Worm (Caenorhabditis elegans): ENCODE measurements around the gene F53C3.3.

The F53C3.3 gene

DNA sequence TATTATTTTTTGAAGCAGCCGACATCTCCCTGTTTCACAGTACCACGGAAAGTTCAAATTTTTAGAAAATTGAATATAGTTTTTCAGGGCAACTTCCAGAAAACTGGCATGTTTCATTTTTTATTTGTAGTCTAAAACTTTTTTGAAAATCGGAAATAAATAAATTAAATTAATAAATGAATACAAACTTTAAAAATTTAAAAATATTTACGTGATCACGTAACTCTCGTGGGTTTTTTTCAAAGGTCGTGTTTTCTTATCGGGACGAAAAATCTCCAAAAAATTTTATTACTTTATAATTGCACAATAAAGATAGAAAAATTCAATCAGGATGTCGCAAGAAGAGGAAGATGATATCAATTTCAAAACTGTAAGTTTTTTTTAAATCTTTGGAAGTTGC, 9.1 kb downstream of the F53C3.3 start, which contains the start of gene F53C3.1:
Gene F53C3.1 (plus strand): TSS at position 301 of the 400 bp plus-strand sequence.
- no peak for TF ChIP-seq F57C9.4 (tag; optimal IDR thresholded peaks at IDR 0.05)
- no peak for TF ChIP-seq attf-5 (GFP tag; optimal IDR thresholded peaks at IDR 0.05)
- no peak for TF ChIP-seq ets-4 (GFP tag; optimal IDR thresholded peaks at IDR 0.05)
- TF ChIP-seq tbx-9 (tag; optimal IDR thresholded peaks at IDR 0.05; ENCODE audit: borderline replicate concordance), result no peak
- no peak for TF ChIP-seq T26A5.8 (tag; optimal IDR thresholded peaks at IDR 0.05)
- TF ChIP-seq ztf-18 (tag; optimal IDR thresholded peaks at IDR 0.05), result no peak
- TF ChIP-seq Y53F4B.3 (GFP tag; IDR thresholded peaks at IDR 0.05), result no peak
- TF ChIP-seq gei-17 (GFP tag; optimal IDR thresholded peaks at IDR 0.05), result no peak
- TF ChIP-seq D2030.7 (GFP tag; IDR thresholded peaks at IDR 0.05), result no peak
- TF ChIP-seq egl-44 (GFP tag; IDR thresholded peaks at IDR 0.05), result no peak
- no peak for TF ChIP-seq mel-28 (tag; optimal IDR thresholded peaks at IDR 0.05; ENCODE audit: borderline replicate concordance)

DNA sequence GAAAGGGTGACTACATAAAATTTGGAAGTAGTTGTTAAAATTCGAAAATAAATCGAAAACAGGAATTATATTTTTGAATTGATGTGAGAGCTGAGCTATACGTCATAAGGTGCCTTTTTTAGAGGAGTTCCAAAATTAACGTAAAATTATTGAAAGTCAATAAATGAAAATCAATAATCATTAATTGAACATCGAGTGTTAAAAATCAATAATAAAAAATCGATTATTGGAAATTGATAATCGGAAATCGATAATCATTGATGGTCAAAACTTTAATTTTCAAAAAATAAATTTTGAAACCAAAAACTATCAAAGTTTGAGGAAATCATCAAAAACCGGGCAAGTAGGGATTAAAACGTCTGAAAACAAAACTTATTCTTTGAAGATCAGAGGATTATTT, 11.0 kb downstream of the F53C3.3 start:
- TF ChIP-seq attf-5 (GFP tag; optimal IDR thresholded peaks at IDR 0.05) (no peak), B0261.1 (tag; optimal IDR thresholded peaks at IDR 0.05) (no peak), Y67H2A.10 (GFP tag; conservative IDR thresholded peaks at IDR 0.05) (no peak), lin-40 (tag; optimal IDR thresholded peaks at IDR 0.05) (no peak), nhr-90 (tag; optimal IDR thresholded peaks at IDR 0.05) (no peak), ceh-91 (GFP tag; IDR thresholded peaks at IDR 0.05) (no peak), sdz-38 (tag; optimal IDR thresholded peaks at IDR 0.05) (no peak), B0336.3 (GFP tag; IDR thresholded peaks at IDR 0.05) (no peak), sptf-2 (GFP tag; optimal IDR thresholded peaks at IDR 0.05) (no peak), unc-62 (GFP tag; optimal IDR thresholded peaks at IDR 0.05) (no peak), attf-3 (GFP tag; conservative IDR thresholded peaks at IDR 0.05) (no peak), B0035.1 (tag; optimal IDR thresholded peaks at IDR 0.05) (no peak), atf-7 (tag; optimal IDR thresholded peaks at IDR 0.05) (no peak)

DNA sequence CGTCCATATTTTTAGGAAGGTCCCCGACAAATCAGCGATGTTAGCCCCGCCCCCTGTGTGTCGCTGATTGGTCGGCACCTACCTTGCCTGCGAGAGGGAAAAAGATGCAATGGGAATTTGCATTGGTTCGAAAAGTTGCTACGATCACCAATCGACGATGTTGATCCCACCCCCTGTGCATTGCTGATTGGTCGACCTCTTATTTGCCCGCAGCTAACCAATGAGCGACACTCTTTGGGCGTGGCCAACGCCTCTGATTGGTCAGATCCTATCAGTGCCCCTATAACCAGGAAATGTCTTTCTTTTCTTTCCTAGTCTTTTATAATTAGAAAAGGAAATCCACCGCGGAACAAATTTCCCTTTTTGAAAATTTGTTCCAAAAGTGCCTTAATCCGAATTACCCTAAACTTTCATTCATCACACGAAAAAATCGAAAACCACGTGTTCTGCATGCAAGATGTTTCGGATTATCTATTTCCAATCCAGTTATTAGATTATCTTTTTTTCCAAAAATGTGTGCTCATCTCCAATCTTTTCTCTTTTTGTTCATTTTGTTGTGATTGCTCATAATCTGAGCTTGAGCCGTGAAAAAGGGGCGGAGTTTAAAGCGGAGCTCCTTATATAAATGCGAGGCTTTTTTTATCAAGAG, 15.5 kb downstream of the F53C3.3 start:
- TF ChIP-seq fkh-3 (tag; optimal IDR thresholded peaks at IDR 0.05) (no peak), zfh-2 (GFP tag; conservative IDR thresholded peaks at IDR 0.05) (0 out of 2 replicates have a peak, but pooled peaks have one; percentile 32), madf-8 (GFP tag; conservative IDR thresholded peaks at IDR 0.05) (no peak), snpc-1.1 (tag; optimal IDR thresholded peaks at IDR 0.05; ENCODE audit: insufficient read depth) (no peak), die-1 (tag; optimal IDR thresholded peaks at IDR 0.05) (no peak), lsy-27 (tag; optimal IDR thresholded peaks at IDR 0.05; ENCODE audit: borderline replicate concordance, insufficient read depth) (no peak), pha-4 (tag; optimal IDR thresholded peaks at IDR 0.05) (no peak), nfya-1 (tag; optimal IDR thresholded peaks at IDR 0.05; ENCODE audit: borderline replicate concordance, insufficient read depth) (no peak), nfyb-1 (GFP tag; IDR thresholded peaks at IDR 0.05) (peak; percentile 89; the same call in 1 of the 2 replicates), ceh-27 (GFP tag; optimal IDR thresholded peaks at IDR 0.05) (no peak), unc-62 (GFP tag; optimal IDR thresholded peaks at IDR 0.05) (no peak)

DNA sequence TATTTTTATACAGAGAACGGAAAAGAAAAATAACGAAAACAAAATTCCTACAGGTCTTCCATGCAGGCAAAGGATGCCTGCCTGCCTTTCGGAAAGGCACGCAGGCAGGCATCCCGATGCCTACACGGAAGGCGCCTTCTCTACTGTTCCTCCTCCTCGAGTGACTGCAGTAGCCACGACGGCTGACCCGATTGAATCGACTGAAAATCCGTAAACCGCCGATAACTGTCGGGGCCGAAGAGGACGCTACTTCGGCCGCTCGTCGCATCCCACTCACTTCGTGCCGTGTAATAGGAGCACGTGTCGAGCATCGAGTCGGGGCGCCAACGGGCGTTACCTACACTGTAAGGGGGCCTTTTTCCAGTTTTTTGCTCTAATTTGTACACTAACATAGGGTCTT, 18.0 kb downstream of the F53C3.3 start:
- TF ChIP-seq ztf-22 (GFP tag; optimal IDR thresholded peaks at IDR 0.05) (no peak), F39B2.1 (GFP tag; IDR thresholded peaks at IDR 0.05) (no peak), lin-26 (GFP tag; IDR thresholded peaks at IDR 0.05) (no peak), egrh-3 (GFP tag; IDR thresholded peaks at IDR 0.05) (peak; percentile 11; the same call in 1 of the 2 replicates), ceh-27 (GFP tag; optimal IDR thresholded peaks at IDR 0.05) (no peak), ztf-18 (tag; optimal IDR thresholded peaks at IDR 0.05) (no peak), zfh-2 (GFP tag; conservative IDR thresholded peaks at IDR 0.05) (peak; percentile 60), cebp-1 (GFP tag; IDR thresholded peaks at IDR 0.05) (no peak), cebp-1 (tag; optimal IDR thresholded peaks at IDR 0.05) (no peak), F10E7.11 (tag; optimal IDR thresholded peaks at IDR 0.05) (no peak), ceh-40 (GFP tag; IDR thresholded peaks at IDR 0.05) (no peak), ekl-4 (GFP tag; IDR thresholded peaks at IDR 0.05) (no peak), lsy-27 (tag; optimal IDR thresholded peaks at IDR 0.05; ENCODE audit: borderline replicate concordance, insufficient read depth) (no peak)
